Fruit fly (Drosophila melanogaster) whole organism, prepupa: ENCODE measurements around the gene CG5250.
A peak's percentile ranks its signal among the peaks of the same experiment; 100 is the strongest.

Experiments
- Blimp-1 ChIP-seq: fragments of 200-800 bp; sonication (Bioruptor generic); optimal IDR thresholded peaks from 3 replicates; lab custom pipeline; 2017; ENCODE audit warnings: missing biosample characterization, missing genetic modification characterization, mild to moderate bottlenecking, moderate library complexity, missing genetic modification reagents
- CG10669 ChIP-seq: fragments of 200-800 bp; sonication (Bioruptor generic); optimal IDR thresholded peaks from 3 replicates; lab custom pipeline; 2018; ENCODE audit warnings: missing biosample characterization, mild to moderate bottlenecking, missing genetic modification characterization, moderate library complexity
- CG11294 ChIP-seq: fragments of 200-800 bp; sonication (Bioruptor generic); IDR thresholded peaks from 2 replicates; pipeline ENCODE4 v1.3.6; 2022; ENCODE audit warnings: missing biosample characterization, missing genetic modification characterization
- CG11762 ChIP-seq: fragments of 200-800 bp; sonication (Bioruptor generic); optimal IDR thresholded peaks from 3 replicates; lab custom pipeline; 2016; ENCODE audit warnings: missing biosample characterization, missing genetic modification characterization; ENCODE audit not compliant: insufficient read depth
- CG15336 ChIP-seq: fragments of 200-800 bp; sonication (Bioruptor generic); IDR thresholded peaks from 2 replicates; pipeline ENCODE4 v1.3.6; 2022; ENCODE audit warnings: missing biosample characterization, missing genetic modification characterization
- CG16779 ChIP-seq: fragments of 200-800 bp; sonication (Bioruptor generic); optimal IDR thresholded peaks from 3 replicates; lab custom pipeline; 2017; ENCODE audit warnings: missing biosample characterization, mild to moderate bottlenecking, missing genetic modification characterization
- CG3032 ChIP-seq: fragments of 200-800 bp; optimal IDR thresholded peaks from 2 replicates; lab custom pipeline; 2019; ENCODE audit warnings: missing biosample characterization, mild to moderate bottlenecking, missing genetic modification characterization, moderate library complexity
- CG4318 ChIP-seq: fragments of 200-800 bp; sonication (Bioruptor generic); optimal IDR thresholded peaks from 3 replicates; lab custom pipeline; 2017; ENCODE audit warnings: missing biosample characterization, mild to moderate bottlenecking, missing genetic modification characterization
- CG6163 ChIP-seq: fragments of 200-800 bp; sonication (Bioruptor generic); IDR thresholded peaks from 3 replicates; pipeline ENCODE4 v1.3.6; 2022; ENCODE audit warnings: missing biosample characterization, missing genetic modification characterization
- CG6276 ChIP-seq: fragments of 200-800 bp; sonication (Bioruptor generic); optimal IDR thresholded peaks from 2 replicates; lab custom pipeline; 2017; ENCODE audit warnings: missing biosample characterization, mild to moderate bottlenecking, missing genetic modification characterization
- CG6854 ChIP-seq: fragments of 200-800 bp; sonication (Bioruptor generic); optimal IDR thresholded peaks from 2 replicates; lab custom pipeline; 2017; ENCODE audit warnings: missing biosample characterization, mild to moderate bottlenecking, missing genetic modification characterization
- CG8119 ChIP-seq: fragments of 200-800 bp; sonication (Bioruptor generic); IDR thresholded peaks from 3 replicates; pipeline ENCODE4 v1.3.6; 2022; ENCODE audit warnings: missing biosample characterization, missing genetic modification characterization
- CG8319 ChIP-seq: fragments of 200-800 bp; sonication (Bioruptor generic); optimal IDR thresholded peaks from 3 replicates; lab custom pipeline; 2016; ENCODE audit warnings: missing biosample characterization, missing genetic modification characterization
- Eip75B ChIP-seq: fragments of 200-800 bp; sonication (Bioruptor generic); optimal IDR thresholded peaks from 3 replicates; lab custom pipeline; 2016; ENCODE audit warnings: missing biosample characterization, missing genetic modification characterization
- Eip78C ChIP-seq: fragments of 200-800 bp; sonication (Bioruptor generic); peaks from one replicate; lab custom pipeline; 2016; ENCODE audit warnings: missing biosample characterization, missing genetic modification characterization
- Eip93F ChIP-seq: fragments of 200-800 bp; sonication (Bioruptor generic); optimal IDR thresholded peaks from 2 replicates; lab custom pipeline; 2016; ENCODE audit warnings: missing biosample characterization, mild to moderate bottlenecking, missing genetic modification characterization
- Ets21C ChIP-seq: fragments of 200-800 bp; sonication (Bioruptor generic); optimal IDR thresholded peaks from 3 replicates; lab custom pipeline; 2016; ENCODE audit warnings: missing biosample characterization, missing genetic modification characterization
- Ets96B ChIP-seq: fragments of 200-800 bp; optimal IDR thresholded peaks from 2 replicates; lab custom pipeline; 2019; ENCODE audit warnings: missing biosample characterization, mild to moderate bottlenecking, missing genetic modification characterization, moderate library complexity
- Gug ChIP-seq: fragments of 200-800 bp; sonication (Bioruptor generic); IDR thresholded peaks from 2 replicates; pipeline ENCODE4 v1.3.6; 2022; ENCODE audit warnings: missing biosample characterization, missing genetic modification characterization
- Hr4 ChIP-seq: fragments of 200-800 bp; sonication (Bioruptor generic); optimal IDR thresholded peaks from 3 replicates; lab custom pipeline; 2016; ENCODE audit warnings: missing biosample characterization, missing genetic modification characterization
- Lpt ChIP-seq: fragments of 200-800 bp; sonication (Bioruptor generic); optimal IDR thresholded peaks from 3 replicates; lab custom pipeline; 2016; ENCODE audit warnings: missing biosample characterization, missing genetic modification characterization
- Met ChIP-seq: fragments of 200-800 bp; sonication (Bioruptor generic); optimal IDR thresholded peaks from 3 replicates; lab custom pipeline; 2016; ENCODE audit warnings: missing biosample characterization, missing genetic modification characterization
- Sox102F ChIP-seq: fragments of 200-800 bp; sonication (Bioruptor generic); optimal IDR thresholded peaks from 2 replicates; lab custom pipeline; 2016; ENCODE audit warnings: missing biosample characterization, mild to moderate bottlenecking, missing genetic modification characterization
- Sox14 ChIP-seq: fragments of 200-800 bp; sonication (Bioruptor generic); optimal IDR thresholded peaks from 3 replicates; lab custom pipeline; 2016; ENCODE audit warnings: missing biosample characterization, missing genetic modification characterization
- achi ChIP-seq: fragments of 200-800 bp; sonication (Bioruptor generic); optimal IDR thresholded peaks from 3 replicates; lab custom pipeline; 2016; ENCODE audit warnings: missing biosample characterization, missing genetic modification characterization
- acj6 ChIP-seq: fragments of 200-800 bp; sonication (Bioruptor generic); optimal IDR thresholded peaks from 3 replicates; lab custom pipeline; 2016; ENCODE audit warnings: missing biosample characterization, missing genetic modification characterization
- cyc ChIP-seq: fragments of 200-800 bp; sonication (Bioruptor generic); optimal IDR thresholded peaks from 3 replicates; lab custom pipeline; 2016; ENCODE audit warnings: missing biosample characterization, missing genetic modification characterization
- dsx ChIP-seq: fragments of 200-800 bp; optimal IDR thresholded peaks from 3 replicates; lab custom pipeline; 2019; ENCODE audit warnings: missing biosample characterization, mild to moderate bottlenecking, missing genetic modification characterization, moderate library complexity; ENCODE audit not compliant: poor library complexity, severe bottlenecking
- eg ChIP-seq: fragments of 200-800 bp; sonication (Bioruptor generic); IDR thresholded peaks from 3 replicates; pipeline ENCODE4 v1.3.6; 2022; ENCODE audit warnings: missing biosample characterization, missing genetic modification characterization
- fd59A ChIP-seq: fragments of 200-800 bp; sonication (Bioruptor generic); optimal IDR thresholded peaks from 2 replicates; lab custom pipeline; 2017; ENCODE audit warnings: missing biosample characterization, mild to moderate bottlenecking, missing genetic modification characterization, missing genetic modification reagents
- fd85E ChIP-seq: fragments of 200-800 bp; sonication (Bioruptor generic); optimal IDR thresholded peaks from 3 replicates; lab custom pipeline; 2016; ENCODE audit warnings: missing biosample characterization, missing genetic modification characterization
- fkh ChIP-seq: fragments of 200-800 bp; sonication (Bioruptor generic); optimal IDR thresholded peaks from 3 replicates; lab custom pipeline; 2017; ENCODE audit warnings: missing biosample characterization, mild to moderate bottlenecking, missing genetic modification characterization, moderate library complexity
- lz ChIP-seq: fragments of 200-800 bp; sonication (Bioruptor generic); optimal IDR thresholded peaks from 3 replicates; lab custom pipeline; 2016; ENCODE audit warnings: missing biosample characterization, missing genetic modification characterization
- net ChIP-seq: fragments of 200-800 bp; sonication (Bioruptor generic); optimal IDR thresholded peaks from 3 replicates; lab custom pipeline; 2016; ENCODE audit warnings: missing biosample characterization, missing genetic modification characterization
- pdm3 ChIP-seq: fragments of 200-800 bp; sonication (Bioruptor generic); optimal IDR thresholded peaks from 3 replicates; lab custom pipeline; 2016; ENCODE audit warnings: missing biosample characterization, missing genetic modification characterization
- salr ChIP-seq, 2 experiments: fragments of 200-800 bp; sonication (Bioruptor generic); optimal IDR thresholded peaks; 3 replicates each; lab custom pipeline; 2016 to 2018; ENCODE audit warnings: missing biosample characterization in 2 of 2, missing genetic modification characterization in 2 of 2, mild to moderate bottlenecking in 1 of 2
- spab ChIP-seq: fragments of 200-800 bp; sonication (Bioruptor generic); optimal IDR thresholded peaks from 2 replicates; lab custom pipeline; 2017; ENCODE audit warnings: missing biosample characterization, mild to moderate bottlenecking, missing genetic modification characterization, missing genetic modification reagents
- ss ChIP-seq, 2 experiments: fragments of 200-800 bp; sonication (Bioruptor generic); optimal IDR thresholded peaks; 2 replicates in 1 of 2; 3 replicates in 1 of 2; lab custom pipeline; 2017 to 2018; ENCODE audit warnings: mild to moderate bottlenecking in 2 of 2, missing biosample characterization in 2 of 2, missing genetic modification characterization in 2 of 2, moderate library complexity in 1 of 2
- svp ChIP-seq: fragments of 200-800 bp; sonication (Bioruptor generic); peaks from one replicate; lab custom pipeline; 2016; ENCODE audit warnings: missing biosample characterization, missing genetic modification characterization
- vri ChIP-seq: fragments of 200-800 bp; sonication (Bioruptor generic); optimal IDR thresholded peaks from 3 replicates; lab custom pipeline; 2016; ENCODE audit warnings: missing biosample characterization, mild to moderate bottlenecking, missing genetic modification characterization

CG5250 gene

DNA sequence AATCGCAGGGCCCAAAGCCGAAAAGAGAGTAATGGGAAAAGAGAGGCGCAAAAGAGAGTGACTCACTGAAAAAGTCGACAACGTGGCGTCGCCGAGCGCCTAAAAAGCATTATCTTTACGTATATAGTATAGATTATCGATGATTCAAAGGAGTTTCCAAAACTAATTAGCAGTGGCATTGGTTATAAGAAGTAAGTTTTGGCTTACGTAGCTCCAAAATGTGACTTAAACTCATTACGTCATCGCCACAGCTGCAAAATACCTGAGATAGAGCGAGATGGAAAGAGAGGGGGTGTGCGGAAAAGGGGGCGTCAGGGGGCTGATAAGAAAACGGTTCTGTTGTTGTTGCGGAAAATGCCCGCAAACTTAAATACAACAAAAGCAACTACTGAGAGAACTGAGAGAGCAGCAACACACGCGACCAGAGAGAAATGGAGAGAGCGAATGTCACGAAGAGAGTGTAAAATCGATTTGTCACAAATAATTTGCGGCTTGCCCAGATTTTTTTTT lies 3.6 kb downstream of the CG5250 start:
- TF ChIP-seq CG8119 (GFP tag; lab: Robert Waterston, UW): no peak
- no peak for TF ChIP-seq CG10669
- no peak for TF ChIP-seq Ets96B (tag; lab: Kevin White, UChicago)
- TF ChIP-seq acj6 (GFP tag; lab: Kevin White, UChicago): no peak
- no peak for TF ChIP-seq dsx (GFP tag; lab: Kevin White, UChicago)
- TF ChIP-seq Sox102F (GFP tag; lab: Kevin White, UChicago): no peak
- no peak for TF ChIP-seq fd85E (GFP tag; lab: Kevin White, UChicago)
- 0 out of 2 replicates have a peak, but pooled peaks have one; percentile 15 for TF ChIP-seq CG15336 (GFP tag; lab: Robert Waterston, UW)
- TF ChIP-seq Lpt (GFP tag; lab: Kevin White, UChicago): peak; percentile 7
- TF ChIP-seq vri (GFP tag; lab: Kevin White, UChicago): peak; percentile 44
- peak; percentile 54 for TF ChIP-seq svp
- TF ChIP-seq Met (GFP tag; lab: Kevin White, UChicago): no peak
- TF ChIP-seq Eip78C (GFP tag; lab: Kevin White, UChicago): peak; percentile 0
- TF ChIP-seq Blimp-1 (GFP tag; lab: Kevin White, UChicago): no peak
- TF ChIP-seq cyc (GFP tag; lab: Kevin White, UChicago): no peak
- no peak for TF ChIP-seq CG3032
- TF ChIP-seq achi (GFP tag; lab: Kevin White, UChicago): no peak
- no peak for TF ChIP-seq CG4318
- peak in 1 of 2 experiments; percentile 14 for TF ChIP-seq ss (GFP tag; optimal IDR thresholded peaks at IDR 0.05; lab: Kevin White, UChicago)
- TF ChIP-seq fkh (GFP tag; lab: Kevin White, UChicago): no peak
- TF ChIP-seq CG11762 (GFP tag; lab: Kevin White, UChicago): no peak
- TF ChIP-seq Sox14 (GFP tag; lab: Kevin White, UChicago): no peak
- no peak for TF ChIP-seq CG11294
- TF ChIP-seq salr (GFP tag; optimal IDR thresholded peaks at IDR 0.05; lab: Kevin White, UChicago): no peak
- TF ChIP-seq, all 60 proteins: peak for 6

DNA sequence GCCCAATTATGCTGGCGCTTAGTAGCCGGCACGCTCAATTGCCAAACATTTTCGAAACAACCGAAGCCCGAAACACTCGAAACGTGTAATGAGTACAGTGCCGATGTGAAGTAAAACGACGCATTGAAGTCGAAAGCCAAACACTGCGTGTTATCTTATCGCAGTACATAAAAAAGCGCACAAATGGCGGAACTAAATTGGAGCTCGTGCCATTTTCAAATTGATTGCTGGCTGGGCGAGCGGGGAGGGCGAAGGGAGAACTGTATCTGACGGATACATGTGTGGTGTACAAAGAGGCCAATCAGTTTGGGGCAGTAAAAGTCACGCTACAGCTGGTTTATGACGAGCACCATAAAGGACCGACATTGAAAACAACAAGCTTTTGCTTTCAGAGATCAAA lies 5.7 kb downstream of the CG5250 start:
- TF ChIP-seq eg (GFP tag; lab: Robert Waterston, UW): no peak
- TF ChIP-seq lz (GFP tag; lab: Kevin White, UChicago): no peak
- TF ChIP-seq fkh (GFP tag; lab: Kevin White, UChicago): peak; percentile 48
- TF ChIP-seq vri (GFP tag; lab: Kevin White, UChicago): peak; percentile 12
- TF ChIP-seq, all 60 proteins: peak for 2

DNA sequence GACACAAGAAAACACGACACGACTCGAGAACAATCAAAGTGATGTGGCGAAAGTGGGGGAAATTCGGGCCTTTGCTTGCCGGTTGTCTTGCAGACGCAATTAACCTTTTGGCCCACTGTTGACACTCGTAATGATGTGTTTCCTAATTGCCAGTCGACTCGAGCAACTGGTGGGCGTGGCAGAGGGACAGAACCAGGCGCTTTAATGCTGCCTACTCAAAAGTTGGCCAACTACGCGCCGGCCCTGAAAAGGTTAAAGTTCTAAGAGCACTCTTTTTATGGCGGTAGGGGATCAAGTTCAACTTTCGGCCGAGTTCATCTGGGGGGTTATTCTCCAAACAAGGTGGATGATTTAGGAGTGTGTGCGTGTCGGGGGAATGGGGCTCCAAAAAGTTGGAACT lies 7.7 kb downstream of the CG5250 start:
- TF ChIP-seq fkh (GFP tag; lab: Kevin White, UChicago) (no peak), Ets21C (GFP tag; lab: Kevin White, UChicago) (no peak), Eip78C (GFP tag; lab: Kevin White, UChicago) (no peak), fd59A (GFP tag; lab: Kevin White, UChicago) (no peak)

DNA sequence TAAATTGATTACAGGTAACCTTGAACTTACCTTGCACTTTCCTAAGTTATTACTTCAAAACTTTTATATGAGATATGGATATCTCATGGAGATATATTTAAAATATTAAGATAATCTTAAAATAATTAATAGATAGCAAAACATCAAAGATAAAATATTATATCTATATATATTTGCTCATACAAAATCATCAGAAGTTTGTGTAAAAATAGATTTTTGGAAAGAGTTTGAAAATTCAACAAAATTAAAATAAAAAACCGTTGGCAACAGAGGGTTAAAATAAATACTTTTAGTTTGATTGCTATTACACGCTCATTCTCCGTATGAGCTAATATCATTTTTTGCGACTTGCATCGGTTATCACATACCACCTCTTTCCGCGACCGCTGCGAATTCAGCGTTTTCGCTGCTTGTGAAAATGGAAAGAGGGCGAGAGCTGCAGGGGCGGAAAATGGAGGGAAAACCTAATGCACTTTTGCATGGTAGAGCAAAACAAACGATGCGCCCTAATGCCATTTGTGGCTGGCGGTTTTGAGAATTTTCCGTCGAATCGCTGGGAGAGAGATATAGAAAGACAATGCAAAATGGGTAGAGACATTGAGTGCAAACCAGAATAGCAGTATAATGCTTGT lies 16.4 kb downstream of the CG5250 start:
- TF ChIP-seq vri (GFP tag; lab: Kevin White, UChicago) (peak; percentile 4), net (no peak)

DNA sequence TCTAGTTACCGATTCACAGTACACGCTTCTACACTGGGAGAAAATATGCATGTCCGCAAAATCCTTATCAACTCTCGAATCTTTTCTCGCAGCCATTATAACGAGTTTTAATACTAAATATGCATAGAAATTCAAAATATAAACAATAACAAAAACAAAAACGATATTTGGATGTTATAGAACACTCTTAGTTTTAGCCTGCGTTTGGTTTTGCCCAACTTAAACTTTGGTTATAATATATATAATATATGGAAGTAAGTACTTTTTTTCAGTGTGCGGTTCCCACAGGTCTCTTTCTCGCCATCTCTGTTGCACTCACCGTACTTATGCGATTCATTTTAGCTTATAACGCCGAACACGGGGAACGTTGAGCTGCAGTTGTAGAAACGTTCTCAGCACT lies 17.3 kb downstream of the CG5250 start, which contains the start of gene cry:
Gene cry, plus strand, starts transcription at position 377 of the 400 bp plus-strand sequence.
- TF ChIP-seq Ets21C (GFP tag; lab: Kevin White, UChicago): peak; percentile 59
- TF ChIP-seq CG11762 (GFP tag; lab: Kevin White, UChicago): peak; percentile 88
- peak; percentile 75 for TF ChIP-seq Gug (GFP tag; lab: Robert Waterston, UW)
- TF ChIP-seq fd59A (GFP tag; lab: Kevin White, UChicago): peak; percentile 93
- peak; percentile 89 for TF ChIP-seq Eip75B (GFP tag; lab: Kevin White, UChicago)
- peak; percentile 84 for TF ChIP-seq pdm3 (GFP tag; lab: Kevin White, UChicago)
- TF ChIP-seq fkh (GFP tag; lab: Kevin White, UChicago): no peak
- peak; percentile 40 for TF ChIP-seq CG6854 (GFP tag; lab: Kevin White, UChicago)
- peak; percentile 92 for TF ChIP-seq CG10669
- TF ChIP-seq CG6163 (GFP tag; lab: Robert Waterston, UW): peak; percentile 84
- TF ChIP-seq CG8319 (GFP tag; lab: Kevin White, UChicago): peak; percentile 74
- TF ChIP-seq Eip93F (GFP tag; lab: Kevin White, UChicago): no peak
- TF ChIP-seq Lpt (GFP tag; lab: Kevin White, UChicago): peak; percentile 86
- TF ChIP-seq spab (GFP tag; lab: Kevin White, UChicago): peak; percentile 91
- TF ChIP-seq CG6276 (GFP tag; lab: Kevin White, UChicago): peak; percentile 90
- peak; percentile 34 for TF ChIP-seq vri (GFP tag; lab: Kevin White, UChicago)
- TF ChIP-seq Met (GFP tag; lab: Kevin White, UChicago): peak; percentile 80
- TF ChIP-seq CG16779 (tag; lab: Kevin White, UChicago): peak; percentile 83
- peak; percentile 97 for TF ChIP-seq Eip78C (GFP tag; lab: Kevin White, UChicago)
- peak; percentile 92 for TF ChIP-seq achi (GFP tag; lab: Kevin White, UChicago)
- peak; percentile 85 for TF ChIP-seq Hr4 (GFP tag; lab: Kevin White, UChicago)
- TF ChIP-seq dsx (GFP tag; lab: Kevin White, UChicago): peak; percentile 89
- TF ChIP-seq eg (GFP tag; lab: Robert Waterston, UW): peak; percentile 77
